Worm (Caenorhabditis elegans) whole organism, L4 larva: ENCODE data around the gene cpf-1.

Experiments
- R02D3.7 ChIP-seq: fragments of 150-350 bp; sonication (generic microtip); optimal IDR thresholded peaks from 3 replicates; lab custom pipeline; 2014; ENCODE audit warnings: missing biosample characterization, missing genetic modification characterization
- T26A8.4 ChIP-seq: fragments of 200-800 bp; sonication (Bioruptor generic); IDR thresholded peaks from 2 replicates; pipeline ENCODE4 v1.3.6; 2022; ENCODE audit warnings: missing genetic modification characterization, missing compliant biosample characterization
- Y105C5A.15 ChIP-seq: fragments of 200-800 bp; sonication (Bioruptor generic); IDR thresholded peaks from 2 replicates; pipeline ENCODE4 v1.3.6; 2022; ENCODE audit warnings: missing genetic modification characterization, missing compliant biosample characterization
- Y48G9A.11 ChIP-seq: fragments of 200-800 bp; sonication (Bioruptor generic); IDR thresholded peaks from 2 replicates; pipeline ENCODE4 v1.3.6; 2022; ENCODE audit warnings: missing genetic modification reagents, missing genetic modification characterization, missing compliant biosample characterization
- ZK337.2 ChIP-seq: fragments of 200-800 bp; sonication (Bioruptor generic); IDR thresholded peaks from 2 replicates; pipeline ENCODE4 v1.3.6; 2022; ENCODE audit warnings: missing genetic modification reagents, missing genetic modification characterization, missing compliant biosample characterization
- aha-1 ChIP-seq: fragments of 150-350 bp; peaks from one replicate; lab custom pipeline; 2014; ENCODE audit warnings: missing biosample characterization, missing genetic modification characterization
- aly-2 ChIP-seq: sonication (generic microtip); optimal IDR thresholded peaks from 2 replicates; lab custom pipeline; 2018; ENCODE audit warnings: missing biosample characterization, missing genetic modification characterization
- arid-1 ChIP-seq: fragments of 200-800 bp; sonication (Bioruptor generic); conservative IDR thresholded peaks from 2 replicates; pipeline ENCODE4 v1.3.6; 2022; ENCODE audit warnings: missing genetic modification reagents, missing genetic modification characterization, missing compliant biosample characterization
- ceh-20 ChIP-seq: fragments of 200-800 bp; sonication (Bioruptor generic); IDR thresholded peaks from 2 replicates; pipeline ENCODE4 v1.3.6; 2022; ENCODE audit warnings: missing genetic modification reagents, missing genetic modification characterization, missing compliant biosample characterization
- ceh-32 ChIP-seq: sonication (generic microtip); optimal IDR thresholded peaks from 2 replicates; lab custom pipeline; 2016; ENCODE audit warnings: mild to moderate bottlenecking, missing genetic modification characterization, missing compliant biosample characterization; ENCODE audit not compliant: poor library complexity
- ceh-62 ChIP-seq: sonication (generic microtip); optimal IDR thresholded peaks from 2 replicates; lab custom pipeline; 2017; ENCODE audit warnings: missing biosample characterization, missing genetic modification characterization
- ceh-82 ChIP-seq: sonication (generic microtip); optimal IDR thresholded peaks from 2 replicates; lab custom pipeline; 2017; ENCODE audit warnings: missing biosample characterization, missing genetic modification characterization
- cey-2 ChIP-seq: sonication (generic microtip); optimal IDR thresholded peaks from 3 replicates; lab custom pipeline; 2017; ENCODE audit warnings: missing genetic modification characterization, mild to moderate bottlenecking, missing compliant biosample characterization, antibody characterized with exemption, borderline replicate concordance; ENCODE audit not compliant: insufficient read depth
- daf-16 ChIP-seq, 3 experiments: sonication (generic microtip); optimal IDR thresholded peaks; 2 replicates each; lab custom pipeline; 2016 to 2017; ENCODE audit warnings: missing genetic modification characterization in 3 of 3, missing genetic modification reagents in 3 of 3, mild to moderate bottlenecking in 2 of 3, missing compliant biosample characterization in 2 of 3, missing biosample characterization in 1 of 3, moderate library complexity in 1 of 3
- daf-19 ChIP-seq: fragments of 200-800 bp; sonication (Bioruptor generic); conservative IDR thresholded peaks from 2 replicates; pipeline ENCODE4 v1.3.6; 2022; ENCODE audit warnings: missing genetic modification characterization, missing compliant biosample characterization
- dmd-8 ChIP-seq: fragments of 200-800 bp; sonication (Bioruptor generic); IDR thresholded peaks from 2 replicates; pipeline ENCODE4 v1.3.6; 2022; ENCODE audit warnings: missing genetic modification characterization, missing compliant biosample characterization
- dmd-9 ChIP-seq: fragments of 200-800 bp; sonication (Bioruptor generic); IDR thresholded peaks from 2 replicates; pipeline ENCODE4 v1.3.6; 2022; ENCODE audit warnings: missing genetic modification reagents, missing genetic modification characterization, missing compliant biosample characterization
- dpl-1 ChIP-seq: fragments of 150-350 bp; optimal IDR thresholded peaks from 2 replicates; lab custom pipeline; 2014; ENCODE audit warnings: missing biosample characterization, missing genetic modification reagents, missing genetic modification characterization
- dve-1 ChIP-seq: sonication (generic microtip); optimal IDR thresholded peaks from 2 replicates; lab custom pipeline; 2017; ENCODE audit warnings: antibody characterized with exemption, mild to moderate bottlenecking, missing genetic modification characterization, missing compliant biosample characterization; ENCODE audit not compliant: insufficient read depth
- hlh-11 ChIP-seq: fragments of 200-800 bp; sonication (Bioruptor generic); optimal IDR thresholded peaks from 2 replicates; lab custom pipeline; 2018; ENCODE audit warnings: mild to moderate bottlenecking, missing genetic modification characterization, missing compliant biosample characterization
- hlh-30 ChIP-seq: sonication (generic microtip); optimal IDR thresholded peaks from 2 replicates; lab custom pipeline; 2017; ENCODE audit warnings: antibody characterized with exemption, mild to moderate bottlenecking, missing genetic modification characterization, missing compliant biosample characterization; ENCODE audit not compliant: insufficient read depth
- lin-13 ChIP-seq: fragments of 150-350 bp; optimal IDR thresholded peaks from 2 replicates; lab custom pipeline; 2014; ENCODE audit warnings: missing biosample characterization, missing genetic modification reagents, missing genetic modification characterization
- lin-15B ChIP-seq: fragments of 150-350 bp; sonication (generic microtip); optimal IDR thresholded peaks from 3 replicates; lab custom pipeline; 2014; ENCODE audit warnings: missing biosample characterization, missing genetic modification characterization
- lin-38 ChIP-seq: fragments of 200-800 bp; sonication (Bioruptor generic); IDR thresholded peaks from 2 replicates; pipeline ENCODE4 v1.3.6; 2022; ENCODE audit warnings: missing genetic modification reagents, missing genetic modification characterization, missing compliant biosample characterization
- lin-39 ChIP-seq: fragments of 150-350 bp; optimal IDR thresholded peaks from 2 replicates; lab custom pipeline; 2014; ENCODE audit warnings: missing biosample characterization, missing genetic modification reagents, missing genetic modification characterization
- lir-3 ChIP-seq: sonication (generic microtip); optimal IDR thresholded peaks from 2 replicates; lab custom pipeline; 2016; ENCODE audit warnings: mild to moderate bottlenecking, missing genetic modification characterization, missing compliant biosample characterization
- lsy-2 ChIP-seq, 2 experiments: fragments of 150-350 bp in 1 of 2; sonication (generic microtip) in 1 of 2; optimal IDR thresholded peaks; 2 replicates each; lab custom pipeline; 2014 to 2017; ENCODE audit warnings: missing biosample characterization in 2 of 2, missing genetic modification characterization in 2 of 2
- mep-1 ChIP-seq: fragments of 150-350 bp; sonication (generic microtip); optimal IDR thresholded peaks from 3 replicates; lab custom pipeline; 2014; ENCODE audit warnings: missing biosample characterization, missing genetic modification characterization
- mes-2 ChIP-seq: sonication (generic microtip); optimal IDR thresholded peaks from 2 replicates; lab custom pipeline; 2016; ENCODE audit warnings: missing genotype, mild to moderate bottlenecking, missing genetic modification characterization, missing compliant biosample characterization; ENCODE audit not compliant: poor library complexity, severe bottlenecking
- mxl-3 ChIP-seq: fragments of 200-800 bp; sonication (Bioruptor generic); optimal IDR thresholded peaks from 2 replicates; lab custom pipeline; 2018; ENCODE audit warnings: mild to moderate bottlenecking, missing genetic modification characterization, missing compliant biosample characterization
- nhr-10 ChIP-seq: fragments of 150-350 bp; optimal IDR thresholded peaks from 2 replicates; lab custom pipeline; 2014; ENCODE audit warnings: missing biosample characterization, missing genetic modification characterization
- nhr-237 ChIP-seq: sonication (generic microtip); optimal IDR thresholded peaks from 2 replicates; lab custom pipeline; 2017; ENCODE audit warnings: missing biosample characterization, missing genetic modification characterization
- nhr-28 ChIP-seq: fragments of 150-350 bp; optimal IDR thresholded peaks from 2 replicates; lab custom pipeline; 2014; ENCODE audit warnings: missing biosample characterization, missing genetic modification characterization
- nhr-48 ChIP-seq: sonication (generic microtip); optimal IDR thresholded peaks from 2 replicates; lab custom pipeline; 2016; ENCODE audit warnings: mild to moderate bottlenecking, missing genetic modification characterization, missing compliant biosample characterization
- nhr-6 ChIP-seq: fragments of 150-350 bp; optimal IDR thresholded peaks from 2 replicates; lab custom pipeline; 2014; ENCODE audit warnings: missing biosample characterization, missing genetic modification characterization
- nhr-76 ChIP-seq: fragments of 150-350 bp; optimal IDR thresholded peaks from 2 replicates; lab custom pipeline; 2014; ENCODE audit warnings: missing biosample characterization, missing genetic modification characterization
- pha-4 ChIP-seq, 2 experiments: fragments of 150-350 bp in 1 of 2; fragments of 200-800 bp in 1 of 2; sonication (Bioruptor generic) in 1 of 2; IDR thresholded peaks in 1 of 2; optimal IDR thresholded peaks in 1 of 2; 2 replicates each; pipeline versions ENCODE4 v1.3.6 to Lab custom; 2014 to 2022; ENCODE audit warnings: missing genetic modification characterization in 2 of 2, missing genetic modification reagents in 2 of 2, missing biosample characterization in 1 of 2, missing compliant biosample characterization in 1 of 2
- php-3 ChIP-seq: fragments of 200-800 bp; sonication (Bioruptor generic); IDR thresholded peaks from 2 replicates; pipeline ENCODE4 v1.3.6; 2022; ENCODE audit warnings: missing genetic modification reagents, missing genetic modification characterization, missing compliant biosample characterization
- pqm-1 ChIP-seq: sonication (generic microtip); optimal IDR thresholded peaks from 2 replicates; lab custom pipeline; 2017; ENCODE audit warnings: missing biosample characterization, missing genetic modification characterization
- sdz-12 ChIP-seq: fragments of 200-800 bp; sonication (Bioruptor generic); optimal IDR thresholded peaks from 2 replicates; lab custom pipeline; 2018; ENCODE audit warnings: mild to moderate bottlenecking, missing genetic modification characterization, missing compliant biosample characterization
- snpc-1.2 ChIP-seq: fragments of 200-800 bp; sonication (Bioruptor generic); IDR thresholded peaks from 2 replicates; pipeline ENCODE4 v1.3.6; 2022; ENCODE audit warnings: missing genetic modification reagents, missing genetic modification characterization, missing compliant biosample characterization
- tag-97 ChIP-seq: fragments of 200-800 bp; sonication (Bioruptor generic); IDR thresholded peaks from 2 replicates; pipeline ENCODE4 v1.3.6; 2022; ENCODE audit warnings: missing genetic modification characterization, missing compliant biosample characterization
- tra-1 ChIP-seq: fragments of 200-800 bp; sonication (Bioruptor generic); IDR thresholded peaks from 2 replicates; pipeline ENCODE4 v1.3.6; 2022; ENCODE audit warnings: missing genetic modification reagents, missing genetic modification characterization, missing compliant biosample characterization
- unc-130 ChIP-seq: sonication (generic microtip); optimal IDR thresholded peaks from 2 replicates; lab custom pipeline; 2016; ENCODE audit warnings: missing genetic modification reagents, missing genetic modification characterization, missing compliant biosample characterization
- unc-39 ChIP-seq: sonication (generic microtip); optimal IDR thresholded peaks from 2 replicates; lab custom pipeline; 2017; ENCODE audit warnings: missing biosample characterization, missing genetic modification characterization
- vab-7 ChIP-seq: fragments of 200-800 bp; sonication (Bioruptor generic); IDR thresholded peaks from 2 replicates; pipeline ENCODE4 v1.3.6; 2022; ENCODE audit warnings: missing genetic modification reagents, missing genetic modification characterization, missing compliant biosample characterization
- zag-1 ChIP-seq: fragments of 150-350 bp; optimal IDR thresholded peaks from 2 replicates; lab custom pipeline; 2014; ENCODE audit warnings: missing biosample characterization, missing genetic modification characterization
- zfp-3 ChIP-seq: fragments of 200-800 bp; sonication (Bioruptor generic); conservative IDR thresholded peaks from 2 replicates; pipeline ENCODE4 v1.3.6; 2022; ENCODE audit warnings: missing genetic modification reagents, missing genetic modification characterization, missing compliant biosample characterization
- ztf-7 ChIP-seq: fragments of 150-350 bp; optimal IDR thresholded peaks from 2 replicates; lab custom pipeline; 2014; ENCODE audit warnings: missing biosample characterization, missing genetic modification characterization

The cpf-1 gene

DNA sequence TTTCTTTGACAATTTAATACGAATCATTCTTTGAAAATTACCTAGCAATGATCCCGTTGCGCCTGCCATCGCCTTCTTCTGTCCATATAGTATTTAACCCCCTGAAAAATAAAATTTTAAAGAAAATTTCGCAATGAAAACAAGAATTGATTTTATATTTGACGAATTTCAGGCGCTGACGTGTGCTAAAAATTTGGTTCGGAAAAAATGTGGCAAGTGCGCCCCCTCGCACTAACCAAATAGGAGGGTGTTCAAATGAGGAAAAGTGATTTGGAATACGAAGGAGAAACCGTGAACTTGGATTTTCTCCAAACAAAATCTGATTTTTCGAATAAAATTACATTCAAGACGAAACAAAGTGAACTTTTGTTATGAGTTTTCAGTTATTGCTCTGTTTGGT is 36.2 kb downstream of the cpf-1 start, which contains the start of gene stc-1:
Gene stc-1, minus strand, starts transcription at position 101 of the 400 bp plus-strand sequence.
- TF ChIP-seq tra-1 (GFP tag; lab: Robert Waterston, UW) (no peak), dpl-1 (GFP tag; lab: Kevin White, UChicago) (peak; percentile 70), pqm-1 (tag; lab: Kevin White, UChicago) (peak; percentile 20), pha-4 (GFP tag; IDR thresholded peaks at IDR 0.05; lab: Robert Waterston, UW) (no peak), pha-4 (tag; optimal IDR thresholded peaks at IDR 0.05; lab: Kevin White, UChicago) (no peak), R02D3.7 (tag; lab: Kevin White, UChicago) (no peak), lir-3 (tag; lab: Kevin White, UChicago) (no peak), ceh-32 (tag; lab: Kevin White, UChicago) (no peak), nhr-76 (no peak), lsy-2 (tag; optimal IDR thresholded peaks at IDR 0.05; lab: Kevin White, UChicago) (peak in 1 of 2 experiments; percentile 45), nhr-6 (tag; lab: Kevin White, UChicago) (peak; percentile 53), T26A8.4 (GFP tag; lab: Robert Waterston, UW) (peak; percentile 35; the same call in 1 of the 2 replicates), unc-39 (tag; lab: Kevin White, UChicago) (no peak), nhr-237 (no peak), ceh-20 (GFP tag; lab: Robert Waterston, UW) (no peak), mep-1 (tag; lab: Kevin White, UChicago) (no peak), hlh-30 (tag; lab: Kevin White, UChicago) (no peak), daf-16 (GFP tag; optimal IDR thresholded peaks at IDR 0.05; lab: Kevin White, UChicago) (no peak), daf-16 (tag; optimal IDR thresholded peaks at IDR 0.05; lab: Kevin White, UChicago) (peak; percentile 33), ztf-7 (tag; lab: Kevin White, UChicago) (no peak), lin-38 (GFP tag; lab: Robert Waterston, UW) (peak; percentile 81), lin-39 (tag; lab: Kevin White, UChicago) (no peak), mxl-3 (GFP tag; lab: Kevin White, UChicago) (no peak), unc-130 (no peak), ceh-62 (no peak), zfp-3 (no peak), aha-1 (tag; lab: Kevin White, UChicago) (peak; percentile 23), Y105C5A.15 (GFP tag; lab: Robert Waterston, UW) (no peak), nhr-28 (tag; lab: Kevin White, UChicago) (peak; percentile 39), dmd-8 (GFP tag; lab: Robert Waterston, UW) (no peak), arid-1 (0 out of 2 replicates have a peak, but pooled peaks have one; percentile 22), ZK337.2 (GFP tag; lab: Robert Waterston, UW) (no peak), lin-13 (GFP tag; lab: Kevin White, UChicago) (no peak), Y48G9A.11 (GFP tag; lab: Robert Waterston, UW) (no peak), mes-2 (tag; lab: Kevin White, UChicago) (peak; percentile 59), nhr-10 (peak; percentile 1), dve-1 (tag; lab: Kevin White, UChicago) (peak; percentile 43)

DNA sequence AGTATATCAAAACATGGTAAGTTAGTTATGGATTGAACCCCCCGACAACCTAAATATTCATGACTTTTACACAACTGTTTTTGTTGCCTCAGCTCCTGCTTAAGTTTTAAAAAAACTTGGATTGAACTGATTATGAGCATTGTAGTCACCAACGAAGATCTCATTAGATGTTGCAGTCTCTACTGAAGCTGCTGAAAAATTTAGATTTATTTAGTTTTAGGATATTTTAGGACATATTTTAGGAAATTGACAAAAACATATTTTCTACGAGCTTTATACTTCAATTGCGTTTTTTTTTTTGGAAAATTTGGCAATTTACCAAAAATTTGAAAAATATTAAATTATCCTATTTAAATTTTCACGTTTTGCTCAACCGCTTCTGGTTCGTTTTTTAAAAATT is 40.2 kb downstream of the cpf-1 start, which contains the start of gene F54C9.14:
Gene F54C9.14, plus strand, starts transcription at position 301 of the 400 bp plus-strand sequence.
- TF ChIP-seq sdz-12 (GFP tag; lab: Kevin White, UChicago) (no peak), lin-38 (GFP tag; lab: Robert Waterston, UW) (no peak), tag-97 (GFP tag; lab: Robert Waterston, UW) (no peak), pha-4 (GFP tag; IDR thresholded peaks at IDR 0.05; lab: Robert Waterston, UW) (no peak), pha-4 (tag; optimal IDR thresholded peaks at IDR 0.05; lab: Kevin White, UChicago) (no peak), nhr-48 (tag; lab: Kevin White, UChicago) (no peak), vab-7 (GFP tag; lab: Robert Waterston, UW) (no peak), snpc-1.2 (GFP tag; lab: Robert Waterston, UW) (no peak), hlh-11 (no peak), aly-2 (tag; lab: Kevin White, UChicago) (no peak), lin-15B (tag; lab: Kevin White, UChicago) (no peak), cey-2 (tag; lab: Kevin White, UChicago) (no peak), ceh-82 (no peak), arid-1 (no peak), dmd-9 (no peak), zag-1 (tag; lab: Kevin White, UChicago) (no peak), daf-19 (GFP tag; lab: Robert Waterston, UW) (no peak), php-3 (GFP tag; lab: Robert Waterston, UW) (no peak)
